Worm (Caenorhabditis elegans) whole organism, mixed stage, embryonic: ENCODE measurements around the gene abhd-3.1.
"Not testable (repeated sequence)": the region's sequence is repeated elsewhere in the genome, so short reads cannot be mapped to it uniquely, and the experiment has no call there.

Experiments
- M03D4.4 ChIP-seq: sonication (generic microtip); optimal IDR thresholded peaks from 2 replicates; lab custom pipeline; 2017; ENCODE audit warnings: mild to moderate bottlenecking, missing genetic modification characterization, missing compliant biosample characterization
- bed-3 ChIP-seq: fragments of 200-800 bp; sonication (Bioruptor generic); optimal IDR thresholded peaks from 3 replicates; lab custom pipeline; 2018; ENCODE audit warnings: mild to moderate bottlenecking, missing genetic modification characterization, moderate library complexity, missing compliant biosample characterization
- blmp-1 ChIP-seq: fragments of 150-350 bp; optimal IDR thresholded peaks from 2 replicates; lab custom pipeline; 2014; ENCODE audit warnings: missing biosample characterization, missing genetic modification characterization
- ceh-39 ChIP-seq: fragments of 150-350 bp; optimal IDR thresholded peaks from 2 replicates; lab custom pipeline; 2014; ENCODE audit warnings: missing biosample characterization, missing genetic modification characterization
- ceh-43 ChIP-seq: fragments of 200-800 bp; sonication (Bioruptor generic); optimal IDR thresholded peaks from 2 replicates; lab custom pipeline; 2018; ENCODE audit warnings: mild to moderate bottlenecking, missing genetic modification characterization, moderate library complexity, missing compliant biosample characterization
- ceh-83 ChIP-seq: fragments of 200-800 bp; sonication (Bioruptor generic); optimal IDR thresholded peaks from 2 replicates; lab custom pipeline; 2018; ENCODE audit warnings: mild to moderate bottlenecking, missing genetic modification characterization, missing compliant biosample characterization
- ces-1 ChIP-seq: fragments of 150-350 bp; optimal IDR thresholded peaks from 2 replicates; lab custom pipeline; 2014; ENCODE audit warnings: missing biosample characterization, missing genetic modification reagents, missing genetic modification characterization
- cnd-1 ChIP-seq: fragments of 200-800 bp; sonication (Bioruptor generic); optimal IDR thresholded peaks from 2 replicates; lab custom pipeline; 2018; ENCODE audit warnings: mild to moderate bottlenecking, missing genetic modification characterization, missing compliant biosample characterization
- drap-1 ChIP-seq: fragments of 200-800 bp; sonication (Bioruptor generic); optimal IDR thresholded peaks from 3 replicates; lab custom pipeline; 2018; ENCODE audit warnings: mild to moderate bottlenecking, missing genetic modification characterization, missing compliant biosample characterization
- elt-1 ChIP-seq: sonication (generic microtip); optimal IDR thresholded peaks from 2 replicates; lab custom pipeline; 2017; ENCODE audit warnings: missing genetic modification characterization, mild to moderate bottlenecking, missing compliant biosample characterization, antibody characterized with exemption, moderate library complexity, borderline replicate concordance; ENCODE audit not compliant: insufficient read depth
- elt-3 ChIP-seq: fragments of 150-350 bp; optimal IDR thresholded peaks from 2 replicates; lab custom pipeline; 2014; ENCODE audit warnings: missing biosample characterization, missing genetic modification characterization
- ham-2 ChIP-seq: fragments of 200-800 bp; sonication (Bioruptor generic); optimal IDR thresholded peaks from 2 replicates; lab custom pipeline; 2018; ENCODE audit warnings: mild to moderate bottlenecking, missing genetic modification characterization, missing compliant biosample characterization
- hlh-1 ChIP-seq: fragments of 150-350 bp; optimal IDR thresholded peaks from 2 replicates; lab custom pipeline; 2014; ENCODE audit warnings: missing biosample characterization, missing genetic modification reagents, missing genetic modification characterization
- lin-13 ChIP-seq: fragments of 150-350 bp; optimal IDR thresholded peaks from 2 replicates; lab custom pipeline; 2014; ENCODE audit warnings: missing biosample characterization, missing genetic modification characterization
- lin-32 ChIP-seq: fragments of 200-800 bp; sonication (Bioruptor generic); optimal IDR thresholded peaks from 2 replicates; lab custom pipeline; 2018; ENCODE audit warnings: mild to moderate bottlenecking, missing genetic modification characterization, missing compliant biosample characterization
- lsy-2 ChIP-seq: fragments of 150-350 bp; optimal IDR thresholded peaks from 2 replicates; lab custom pipeline; 2014; ENCODE audit warnings: missing biosample characterization, missing genetic modification characterization
- mab-5 ChIP-seq: fragments of 150-350 bp; optimal IDR thresholded peaks from 2 replicates; lab custom pipeline; 2014; ENCODE audit warnings: missing biosample characterization, missing genetic modification characterization
- mep-1 ChIP-seq: fragments of 150-350 bp; optimal IDR thresholded peaks from 2 replicates; lab custom pipeline; 2017; ENCODE audit warnings: missing biosample characterization, missing genetic modification reagents, missing genetic modification characterization, inconsistent platforms
- mls-2 ChIP-seq: sonication (generic microtip); optimal IDR thresholded peaks from 2 replicates; lab custom pipeline; 2016; ENCODE audit warnings: mild to moderate bottlenecking, missing genetic modification characterization, moderate library complexity, missing compliant biosample characterization
- nhr-12 ChIP-seq: fragments of 150-350 bp; optimal IDR thresholded peaks from 2 replicates; lab custom pipeline; 2014; ENCODE audit warnings: missing biosample characterization, missing genetic modification characterization
- nhr-2 ChIP-seq: fragments of 150-350 bp; optimal IDR thresholded peaks from 2 replicates; lab custom pipeline; 2014; ENCODE audit warnings: missing biosample characterization, missing genetic modification characterization
- nhr-237 ChIP-seq: fragments of 150-350 bp; optimal IDR thresholded peaks from 2 replicates; lab custom pipeline; 2014; ENCODE audit warnings: missing biosample characterization, missing genetic modification characterization
- nhr-76 ChIP-seq: sonication (generic microtip); optimal IDR thresholded peaks from 2 replicates; lab custom pipeline; 2017; ENCODE audit warnings: missing biosample characterization, missing genetic modification characterization
- pha-4 ChIP-seq: fragments of 150-350 bp; optimal IDR thresholded peaks from 2 replicates; lab custom pipeline; 2018; ENCODE audit warnings: missing biosample characterization, missing genetic modification reagents, missing genetic modification characterization
- snpc-4 ChIP-seq: fragments of 150-350 bp; optimal IDR thresholded peaks from 2 replicates; lab custom pipeline; 2014; ENCODE audit warnings: missing biosample characterization, missing genetic modification characterization
- sptf-1 ChIP-seq: sonication (generic microtip); optimal IDR thresholded peaks from 2 replicates; lab custom pipeline; 2017; ENCODE audit warnings: mild to moderate bottlenecking, missing genetic modification characterization, moderate library complexity, missing compliant biosample characterization
- tbx-8 ChIP-seq: fragments of 200-800 bp; sonication (Bioruptor generic); optimal IDR thresholded peaks from 2 replicates; lab custom pipeline; 2018; ENCODE audit warnings: mild to moderate bottlenecking, missing genetic modification characterization, moderate library complexity, missing compliant biosample characterization
- unc-120 ChIP-seq: sonication (generic microtip); optimal IDR thresholded peaks from 2 replicates; lab custom pipeline; 2017; ENCODE audit warnings: missing genetic modification characterization, missing compliant biosample characterization; ENCODE audit not compliant: poor library complexity, severe bottlenecking
- unc-39 ChIP-seq: fragments of 150-350 bp; optimal IDR thresholded peaks from 2 replicates; lab custom pipeline; 2014; ENCODE audit warnings: missing biosample characterization, missing genetic modification characterization
- unc-62 ChIP-seq: fragments of 150-350 bp; optimal IDR thresholded peaks from 2 replicates; lab custom pipeline; 2014; ENCODE audit warnings: missing biosample characterization, missing genetic modification reagents, missing genetic modification characterization
- ztf-11 ChIP-seq: fragments of 150-350 bp; optimal IDR thresholded peaks from 2 replicates; lab custom pipeline; 2014; ENCODE audit warnings: missing biosample characterization, missing genetic modification characterization

The abhd-3.1 gene

DNA sequence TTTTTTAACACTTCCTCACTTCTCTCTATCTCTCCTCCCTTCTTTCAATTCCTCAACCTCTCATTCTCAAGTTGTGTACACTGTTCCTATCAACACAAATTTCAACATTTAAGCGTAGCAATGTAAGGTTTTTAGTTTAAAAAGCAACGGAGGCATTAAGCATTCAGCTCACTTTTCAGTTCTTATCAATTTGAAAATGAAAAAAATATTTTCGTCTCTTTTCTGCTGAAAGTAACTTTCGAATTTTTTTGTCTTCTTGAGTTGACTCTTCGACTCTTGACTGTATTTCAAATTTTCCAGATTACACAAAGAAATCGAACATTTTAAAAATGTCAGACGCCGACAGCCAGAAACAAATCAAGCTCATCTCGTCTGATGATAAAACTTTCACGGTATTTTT, 31.4 kb upstream of the abhd-3.1 start, which contains the start of gene skr-4:
TSS of gene skr-4 (plus strand) at position 301 of the 400 bp plus-strand sequence.
- no peak for TF ChIP-seq ceh-83
- no peak for TF ChIP-seq unc-39 (tag; lab: Kevin White, UChicago)
- TF ChIP-seq cnd-1 (tag; lab: Kevin White, UChicago) = no peak
- no peak for TF ChIP-seq ham-2
- TF ChIP-seq elt-3 (tag; lab: Kevin White, UChicago) = no peak
- TF ChIP-seq hlh-1 (tag; lab: Kevin White, UChicago) = no peak
- TF ChIP-seq nhr-237 (tag; lab: Kevin White, UChicago) = no peak
- no peak for TF ChIP-seq sptf-1 (tag; lab: Kevin White, UChicago)

DNA sequence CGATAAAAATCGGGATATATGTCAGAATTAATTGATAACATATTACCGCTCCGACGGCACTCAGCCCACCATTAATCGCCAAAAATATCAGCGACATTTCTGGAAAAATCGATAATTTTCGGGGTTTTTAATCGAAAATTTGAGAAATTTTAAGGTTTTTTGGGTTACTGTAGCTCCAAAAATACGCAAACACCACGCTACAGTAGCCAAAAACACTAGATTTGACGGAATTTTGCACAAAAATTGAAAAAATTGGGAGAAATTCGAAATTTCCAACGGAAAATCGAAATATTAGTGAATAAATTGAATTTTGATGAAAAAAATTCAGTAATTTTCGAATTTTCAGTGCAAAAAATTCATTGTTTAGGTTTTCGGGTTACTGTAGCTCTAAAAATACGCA, 21.1 kb upstream of the abhd-3.1 start, which contains the start of gene algn-7:
TSS of gene algn-7 (minus strand) at position 101 of the 400 bp plus-strand sequence.
- TF ChIP-seq nhr-2 = no peak
- no peak for TF ChIP-seq mls-2 (tag; lab: Kevin White, UChicago)
- no peak for TF ChIP-seq nhr-12 (tag; lab: Kevin White, UChicago)

DNA sequence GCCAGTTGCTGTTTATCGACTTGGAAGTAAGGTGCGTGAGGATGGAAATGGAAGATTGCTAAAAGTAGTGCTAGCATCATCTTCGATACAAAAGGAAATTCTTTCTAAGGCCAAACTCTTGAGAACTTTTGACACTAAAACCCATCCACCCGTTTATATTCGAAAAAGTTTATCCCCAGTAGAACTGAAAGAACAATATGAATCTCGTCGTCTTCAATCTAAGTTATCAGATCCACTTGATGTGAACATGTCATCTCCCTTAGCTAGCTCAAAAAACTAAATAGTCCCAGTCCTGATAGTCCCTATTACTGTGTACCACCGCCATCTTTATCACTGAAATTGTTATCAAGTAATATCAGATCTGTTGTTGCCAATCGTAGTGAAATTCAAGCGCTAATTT, 18.3 kb upstream of the abhd-3.1 start:
- TF ChIP-seq mls-2 (tag; lab: Kevin White, UChicago) (no peak), lsy-2 (no peak), elt-1 (tag; lab: Kevin White, UChicago) (no peak), ces-1 (GFP tag; lab: Kevin White, UChicago) (no peak), ham-2 (no peak), pha-4 (tag; lab: Kevin White, UChicago) (no peak), nhr-76 (no peak), unc-62 (GFP tag; lab: Kevin White, UChicago) (no peak)
- TF ChIP-seq, all 35 proteins: peak for 0

DNA sequence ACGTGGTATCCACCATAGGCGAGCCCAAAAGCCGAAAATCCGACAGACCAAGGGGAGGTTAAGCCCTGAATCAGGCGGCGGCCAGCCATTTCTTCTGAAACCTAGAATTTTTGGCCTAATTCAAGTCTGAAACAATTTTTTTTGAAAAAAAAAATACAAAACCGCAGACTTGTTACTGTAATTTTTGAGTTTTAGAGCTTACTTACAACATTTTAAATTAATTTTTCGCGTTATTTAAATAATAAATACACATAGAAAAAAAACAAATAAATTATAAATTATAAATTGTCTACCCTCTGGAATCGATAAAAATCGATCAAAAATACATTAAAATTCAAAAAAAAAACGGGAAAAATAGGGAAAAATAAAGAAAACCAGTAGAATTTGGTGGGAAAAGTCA, 8.8 kb upstream of the abhd-3.1 start, which contains the start of gene dhs-24:
TSS of gene dhs-24 (minus strand) at position 101 of the 400 bp plus-strand sequence.
- TF ChIP-seq lin-13 = no peak
- TF ChIP-seq drap-1 (GFP tag; lab: Kevin White, UChicago) = no peak
- TF ChIP-seq sptf-1 (tag; lab: Kevin White, UChicago) = no peak
- no peak for TF ChIP-seq hlh-1 (tag; lab: Kevin White, UChicago)
- TF ChIP-seq nhr-2 = no peak
- TF ChIP-seq ztf-11 (tag; lab: Kevin White, UChicago) = no peak
- TF ChIP-seq blmp-1 (tag; lab: Kevin White, UChicago) = no peak
- TF ChIP-seq, all 35 proteins: peak for 0

DNA sequence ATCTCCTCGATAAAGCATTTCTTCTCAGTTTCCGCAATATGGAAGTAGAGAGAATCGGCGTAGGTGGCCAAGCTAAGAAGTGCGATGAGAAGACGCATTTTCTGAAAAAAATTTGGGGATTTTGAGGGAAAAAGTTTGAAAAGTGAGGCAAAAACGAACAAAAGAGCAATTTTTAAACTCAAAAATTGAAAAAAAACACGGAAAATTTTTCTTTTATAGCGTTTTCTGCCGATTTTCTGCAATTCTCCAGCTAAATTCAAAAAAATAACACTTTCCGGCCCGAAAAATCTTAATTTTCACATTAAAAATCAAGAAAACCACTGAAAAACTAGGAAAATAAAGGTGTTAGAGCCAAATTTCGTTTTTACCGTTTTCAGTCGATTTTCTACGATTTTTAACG, 6.3 kb upstream of the abhd-3.1 start, which contains the start of gene tmed-4:
TSS of gene tmed-4 (minus strand) at position 101 of the 400 bp plus-strand sequence.
- not testable (repeated sequence) for TF ChIP-seq unc-39 (tag; lab: Kevin White, UChicago); lin-13; drap-1 (GFP tag; lab: Kevin White, UChicago)

DNA sequence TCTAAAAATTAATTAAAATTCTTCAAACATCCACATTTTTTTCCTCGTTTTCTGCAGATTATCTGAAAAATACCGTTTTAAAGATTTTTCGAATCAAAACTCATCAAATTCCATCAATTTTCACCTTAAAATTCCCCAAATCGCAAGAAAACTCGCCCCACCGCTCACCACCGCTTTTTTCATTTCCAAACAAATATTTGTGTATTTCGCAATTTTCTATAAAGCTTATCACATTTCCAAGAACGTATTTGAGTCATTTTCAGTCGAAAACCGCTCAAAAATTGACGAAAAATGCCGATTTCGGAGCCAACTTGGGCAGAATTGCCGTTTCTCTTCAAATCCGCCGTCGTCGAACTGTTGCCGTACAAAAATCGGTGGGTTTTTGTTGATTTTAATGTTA, 5.6 kb upstream of the abhd-3.1 start, which contains the start of gene Y60A3A.8:
TSS of gene Y60A3A.8 (plus strand) at position 258 of the 400 bp plus-strand sequence.
- TF ChIP-seq unc-62 (GFP tag; lab: Kevin White, UChicago); ztf-11 (tag; lab: Kevin White, UChicago); cnd-1 (tag; lab: Kevin White, UChicago): not testable (repeated sequence)

DNA sequence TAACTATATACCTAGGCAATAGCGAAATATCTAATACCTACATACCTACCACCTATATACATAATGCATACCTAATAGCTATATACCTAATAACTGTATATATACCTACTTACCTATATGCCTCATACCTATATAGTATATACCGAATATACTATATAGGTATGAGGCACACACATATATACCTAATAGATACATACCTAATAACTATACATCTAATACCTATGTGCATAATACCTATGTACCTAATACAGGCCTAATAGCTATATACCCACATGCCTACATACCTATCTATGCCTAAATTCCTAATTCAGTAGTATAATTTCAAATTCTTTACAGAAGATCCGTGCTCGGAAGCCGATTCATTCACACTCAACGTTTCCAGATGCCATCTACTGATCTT, 797 bp upstream of the abhd-3.1 start:
- TF ChIP-seq sptf-1 (tag; lab: Kevin White, UChicago) (no peak), mep-1 (tag; lab: Kevin White, UChicago) (no peak), cnd-1 (tag; lab: Kevin White, UChicago) (no peak), ceh-39 (no peak), nhr-237 (tag; lab: Kevin White, UChicago) (no peak), pha-4 (tag; lab: Kevin White, UChicago) (no peak), elt-1 (tag; lab: Kevin White, UChicago) (no peak)

DNA sequence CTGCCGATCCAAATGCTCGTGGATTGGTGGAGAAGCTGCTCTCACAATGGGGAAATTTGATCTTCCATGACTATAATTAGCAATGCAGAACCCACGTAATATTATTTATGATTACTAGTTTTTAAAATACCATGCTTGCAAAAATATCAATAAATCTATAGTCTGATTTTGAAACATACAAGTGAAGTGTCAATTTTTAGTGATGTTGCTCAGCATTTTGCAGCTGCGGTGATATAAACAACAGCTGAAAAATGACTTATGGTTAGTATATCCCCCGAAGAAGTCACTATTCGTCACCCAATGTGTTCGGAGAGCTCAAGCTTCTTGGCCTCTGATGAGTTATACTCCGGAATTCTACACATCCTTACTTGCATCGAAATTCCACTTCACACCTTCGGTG, 3.5 kb downstream of the abhd-3.1 start, which contains the start of gene srh-172:
TSS of gene srh-172 (plus strand) at position 301 of the 400 bp plus-strand sequence.
- TF ChIP-seq drap-1 (GFP tag; lab: Kevin White, UChicago) (no peak), bed-3 (GFP tag; lab: Kevin White, UChicago) (no peak), ceh-39 (no peak), lin-32 (GFP tag; lab: Kevin White, UChicago) (no peak), blmp-1 (tag; lab: Kevin White, UChicago) (no peak), unc-39 (tag; lab: Kevin White, UChicago) (no peak), hlh-1 (tag; lab: Kevin White, UChicago) (no peak), cnd-1 (tag; lab: Kevin White, UChicago) (no peak), sptf-1 (tag; lab: Kevin White, UChicago) (no peak), ceh-83 (no peak), ceh-43 (GFP tag; lab: Kevin White, UChicago) (no peak), unc-120 (tag; lab: Kevin White, UChicago) (no peak), mls-2 (tag; lab: Kevin White, UChicago) (no peak), snpc-4 (tag; lab: Kevin White, UChicago) (no peak), mab-5 (tag; lab: Kevin White, UChicago) (no peak), tbx-8 (GFP tag; lab: Kevin White, UChicago) (no peak), M03D4.4 (tag; lab: Kevin White, UChicago) (no peak), nhr-12 (tag; lab: Kevin White, UChicago) (no peak), unc-62 (GFP tag; lab: Kevin White, UChicago) (no peak)
